Fruit fly (Drosophila melanogaster) S2 (cell line): ENCODE results near the gene Amun.
A peak's percentile ranks its signal among the peaks of the same experiment; 100 is the strongest.

Experiments
- CG8478 ChIP-seq: fragments of >200 bp; optimal IDR thresholded peaks from 2 replicates; lab custom pipeline; 2018
- CTCF ChIP-seq, 2 experiments: fragments of >200 bp; optimal IDR thresholded peaks; 2 replicates each; lab custom pipeline; 2018

The Amun gene

DNA sequence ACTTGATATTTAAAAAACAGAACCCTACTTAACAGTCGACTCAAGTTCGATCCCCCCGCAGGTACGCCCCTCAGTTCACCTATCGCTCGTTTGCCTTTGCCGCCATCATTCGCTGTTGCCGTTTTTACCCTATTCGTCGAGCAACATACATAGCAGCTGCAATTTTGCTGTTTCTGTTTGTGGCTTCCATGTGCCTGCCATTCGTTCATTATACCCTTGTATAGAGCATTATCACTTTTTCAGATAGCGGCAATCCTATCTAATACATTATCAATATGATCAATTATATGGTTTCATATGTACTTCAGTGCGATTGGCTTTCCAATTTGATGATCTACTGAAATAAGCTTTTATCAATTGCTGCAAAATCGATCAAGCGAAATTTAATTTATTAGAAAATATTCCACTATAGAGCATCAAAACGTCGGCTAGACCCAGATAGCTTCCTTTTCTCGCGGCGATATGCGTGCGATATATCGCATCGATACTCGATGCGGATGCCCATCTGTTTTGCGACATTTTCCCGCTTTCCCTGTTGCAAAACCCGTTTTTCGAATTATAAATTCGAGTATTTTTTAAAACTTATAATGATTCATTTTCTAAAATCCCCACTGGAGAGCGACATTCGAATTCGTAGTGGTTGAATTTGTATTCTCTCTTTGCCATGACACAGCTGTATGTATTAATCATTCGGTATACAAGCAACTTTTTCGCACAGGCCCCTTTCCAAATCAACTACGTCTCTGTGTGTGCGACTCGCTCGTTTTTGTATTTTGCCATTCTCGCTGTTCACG lies 769 bp upstream of the Amun start:
- TF ChIP-seq CG8478 (lab: Kevin White, UChicago) (no peak), CTCF (optimal IDR thresholded peaks at IDR 0.05; lab: Kevin White, UChicago) (no peak)

DNA sequence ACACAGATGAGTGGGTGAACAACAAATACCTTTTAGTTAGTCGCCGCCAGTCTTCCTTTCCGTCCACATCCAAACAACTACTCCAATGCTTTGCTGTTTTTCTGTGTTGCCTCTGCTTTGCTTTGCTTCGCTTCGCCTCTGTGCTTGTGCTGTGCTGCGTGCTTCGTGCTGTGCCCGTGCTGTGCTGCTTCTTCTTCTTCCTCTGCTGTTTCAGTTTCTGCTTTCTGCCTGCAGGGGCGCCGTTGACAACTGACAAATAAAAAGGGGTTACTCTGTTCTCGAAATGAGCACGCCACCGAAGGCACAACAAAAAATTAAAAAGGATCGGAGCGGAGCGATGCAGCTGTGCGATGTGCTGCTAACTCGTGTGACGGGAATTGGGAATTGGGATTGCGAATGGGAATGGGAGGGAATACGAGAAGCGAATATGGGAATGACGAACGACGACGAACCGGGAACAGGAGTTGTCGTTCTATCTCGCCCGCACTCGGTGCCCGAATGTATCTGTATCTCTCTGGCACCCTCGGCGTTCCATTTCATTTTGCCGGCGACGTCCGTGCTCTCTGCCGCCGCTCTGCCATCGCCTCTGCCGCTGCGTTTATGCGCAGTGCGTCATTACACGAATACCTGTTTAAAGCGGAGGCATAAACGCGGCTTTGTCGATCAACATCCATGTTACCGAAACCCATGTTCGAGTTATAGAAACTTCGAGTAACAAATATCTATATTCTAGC lies 669 bp downstream of the Amun start:
- TF ChIP-seq CG8478 (lab: Kevin White, UChicago), result no peak
- TF ChIP-seq CTCF (optimal IDR thresholded peaks at IDR 0.05; lab: Kevin White, UChicago), result peak; percentile 48 to 63

DNA sequence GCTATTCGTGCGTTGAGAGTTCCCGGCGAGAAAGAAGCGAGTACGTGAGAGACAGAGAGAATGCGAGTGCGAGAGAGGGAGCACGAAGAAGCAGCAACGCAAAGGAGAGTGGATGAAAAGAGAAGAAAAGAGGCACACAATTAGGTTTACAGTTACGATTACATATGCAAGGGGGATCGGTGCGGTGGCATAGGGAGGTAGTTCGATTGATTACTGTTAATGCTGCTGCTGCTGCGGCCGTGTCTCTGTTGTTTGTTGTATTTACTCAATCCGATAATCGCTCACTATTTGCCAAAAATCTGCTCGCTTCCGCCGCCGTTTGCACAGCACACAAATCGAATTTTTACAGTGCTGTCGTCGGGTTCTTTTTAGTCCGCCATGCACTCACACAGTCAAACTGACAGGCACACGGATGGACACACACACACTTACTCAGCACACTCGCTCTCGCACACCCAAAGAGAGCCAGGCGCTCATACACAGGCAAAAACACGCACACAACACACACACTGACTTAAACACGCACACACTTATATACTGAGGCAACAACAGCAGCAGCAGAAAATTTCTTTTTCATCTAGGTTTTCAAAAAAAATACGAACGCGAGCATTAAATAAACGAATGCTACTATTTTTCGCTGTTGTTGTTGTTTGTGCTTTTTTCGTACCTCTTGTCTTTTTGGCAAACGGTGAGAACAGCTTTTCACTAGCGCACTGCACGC lies 1.4 kb downstream of the Amun start:
- TF ChIP-seq CG8478 (lab: Kevin White, UChicago), result no peak
- no peak for TF ChIP-seq CTCF (optimal IDR thresholded peaks at IDR 0.05; lab: Kevin White, UChicago)

DNA sequence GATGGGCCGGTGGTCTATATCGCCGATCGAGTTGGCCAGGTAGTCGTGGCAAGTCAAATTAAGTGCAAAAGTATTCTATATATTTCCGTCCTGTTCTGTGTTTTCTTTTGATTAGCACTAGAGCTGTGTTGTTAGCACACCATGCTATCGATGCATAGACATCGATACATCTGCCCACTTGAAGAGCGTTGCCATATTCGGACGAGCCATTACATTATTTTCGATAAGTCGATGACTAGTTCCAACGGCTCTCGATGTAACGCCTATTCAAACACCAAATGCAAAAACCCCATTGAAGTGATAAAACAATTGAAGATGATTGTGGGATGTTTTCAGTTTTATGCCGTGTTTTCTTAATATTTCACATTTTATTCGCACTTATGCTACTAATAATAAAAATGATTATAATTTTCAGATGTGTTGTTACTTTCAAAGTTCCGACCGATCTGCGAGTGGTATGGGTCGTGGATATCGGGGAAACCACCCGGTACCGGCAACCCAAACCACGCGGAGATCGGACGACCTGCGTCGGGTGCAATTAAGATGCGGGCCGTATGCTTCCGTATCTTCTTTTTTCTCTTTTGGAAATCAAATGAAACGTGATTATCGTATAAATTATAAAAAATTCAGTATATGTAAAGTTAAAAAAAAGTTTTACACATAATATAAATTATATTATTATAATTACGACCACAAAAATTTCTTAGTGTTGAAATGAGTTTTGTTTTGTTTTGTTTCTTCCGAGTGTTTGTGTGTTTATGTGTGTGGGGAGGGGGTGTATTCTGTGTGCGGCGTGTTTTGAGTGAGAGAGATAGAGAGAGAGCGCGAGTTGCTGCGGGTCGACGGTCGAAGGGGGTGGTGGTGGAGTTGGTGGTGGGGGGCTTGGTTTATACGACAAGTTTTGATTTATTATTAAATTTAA lies 5.3 kb downstream of the Amun start, which contains the start of gene FucT6:
Gene FucT6 (minus strand): TSS at position 153 of the 922 bp plus-strand sequence.
- TF ChIP-seq CG8478 (lab: Kevin White, UChicago) (no peak), CTCF (optimal IDR thresholded peaks at IDR 0.05; lab: Kevin White, UChicago) (peak in 1 of 2 experiments; percentile 43)

DNA sequence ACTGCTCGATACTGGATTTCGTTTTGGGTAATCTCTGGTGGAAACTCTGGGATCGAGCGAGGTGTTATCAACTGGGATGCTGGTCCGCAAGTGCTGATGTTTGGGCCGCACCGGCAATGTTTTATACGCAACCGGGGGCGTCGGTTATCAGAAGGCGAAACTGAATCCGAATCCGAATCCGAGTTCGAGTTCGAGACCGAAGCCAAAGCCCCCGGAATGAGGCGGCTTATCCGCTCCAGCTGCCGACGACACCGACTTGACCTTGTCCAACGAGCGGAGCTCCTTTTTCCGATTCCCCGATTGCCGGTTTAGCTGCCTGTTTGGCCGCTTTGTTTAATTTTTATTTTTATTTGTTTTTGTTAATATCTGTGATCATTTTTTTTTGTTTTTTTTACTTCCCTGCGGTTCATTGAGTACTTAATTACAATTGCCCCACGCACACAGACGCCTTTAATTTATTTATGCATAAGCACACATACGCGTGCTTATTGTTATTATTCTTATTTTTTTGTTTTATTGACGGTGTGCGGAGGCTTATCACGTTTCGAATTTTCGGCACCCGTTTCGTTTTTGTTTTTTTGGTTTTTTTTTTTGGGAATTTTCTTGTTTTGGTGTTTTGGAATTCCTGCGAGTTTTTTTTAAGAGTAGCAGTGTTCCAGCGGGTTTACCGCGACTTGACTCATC lies 10.3 kb downstream of the Amun start, which contains the start of gene CG2444:
Gene CG2444 (minus strand): TSS at position 372 of the 684 bp plus-strand sequence.
- TF ChIP-seq CG8478 (lab: Kevin White, UChicago) (no peak), CTCF (optimal IDR thresholded peaks at IDR 0.05; lab: Kevin White, UChicago) (no peak)

DNA sequence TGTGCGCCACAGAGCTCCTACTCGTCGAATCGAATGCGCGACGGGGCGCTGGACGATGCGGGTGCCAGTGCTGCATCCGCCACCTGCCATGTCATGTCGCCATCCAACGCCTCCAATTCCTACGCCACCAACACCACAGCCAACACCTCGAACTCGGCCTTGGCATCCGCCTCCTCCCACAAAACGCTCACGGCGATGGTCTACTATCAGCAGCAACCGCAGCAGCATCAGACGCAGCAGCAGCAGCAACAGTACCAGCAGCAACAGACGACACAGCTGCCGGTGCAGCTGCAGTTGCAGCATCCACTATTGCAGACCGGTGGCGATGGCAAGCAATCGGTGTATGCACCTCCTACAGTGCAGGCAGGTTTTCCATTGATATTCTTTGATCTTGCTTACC lies 14.6 kb downstream of the Amun start:
- no peak for TF ChIP-seq CTCF (optimal IDR thresholded peaks at IDR 0.05; lab: Kevin White, UChicago)
- TF ChIP-seq CG8478 (lab: Kevin White, UChicago), result no peak

DNA sequence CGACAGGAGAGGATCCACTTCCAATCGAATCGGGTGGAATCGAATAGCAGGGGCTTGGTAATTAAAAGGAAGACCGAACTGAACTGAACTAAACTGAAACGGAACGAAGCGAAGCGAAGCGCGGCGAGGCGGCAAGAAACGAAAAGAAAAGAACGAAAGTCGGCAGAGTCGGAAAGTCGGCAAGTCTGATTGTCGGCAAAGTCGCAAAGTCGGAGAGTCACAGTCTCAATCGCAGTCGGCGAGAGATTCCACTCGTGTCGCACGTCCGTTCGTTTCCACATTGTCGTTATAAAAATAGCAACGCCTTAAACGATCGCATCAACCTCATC lies 19.5 kb downstream of the Amun start:
- TF ChIP-seq CG8478 (lab: Kevin White, UChicago) (no peak), CTCF (optimal IDR thresholded peaks at IDR 0.05; lab: Kevin White, UChicago) (no peak)

DNA sequence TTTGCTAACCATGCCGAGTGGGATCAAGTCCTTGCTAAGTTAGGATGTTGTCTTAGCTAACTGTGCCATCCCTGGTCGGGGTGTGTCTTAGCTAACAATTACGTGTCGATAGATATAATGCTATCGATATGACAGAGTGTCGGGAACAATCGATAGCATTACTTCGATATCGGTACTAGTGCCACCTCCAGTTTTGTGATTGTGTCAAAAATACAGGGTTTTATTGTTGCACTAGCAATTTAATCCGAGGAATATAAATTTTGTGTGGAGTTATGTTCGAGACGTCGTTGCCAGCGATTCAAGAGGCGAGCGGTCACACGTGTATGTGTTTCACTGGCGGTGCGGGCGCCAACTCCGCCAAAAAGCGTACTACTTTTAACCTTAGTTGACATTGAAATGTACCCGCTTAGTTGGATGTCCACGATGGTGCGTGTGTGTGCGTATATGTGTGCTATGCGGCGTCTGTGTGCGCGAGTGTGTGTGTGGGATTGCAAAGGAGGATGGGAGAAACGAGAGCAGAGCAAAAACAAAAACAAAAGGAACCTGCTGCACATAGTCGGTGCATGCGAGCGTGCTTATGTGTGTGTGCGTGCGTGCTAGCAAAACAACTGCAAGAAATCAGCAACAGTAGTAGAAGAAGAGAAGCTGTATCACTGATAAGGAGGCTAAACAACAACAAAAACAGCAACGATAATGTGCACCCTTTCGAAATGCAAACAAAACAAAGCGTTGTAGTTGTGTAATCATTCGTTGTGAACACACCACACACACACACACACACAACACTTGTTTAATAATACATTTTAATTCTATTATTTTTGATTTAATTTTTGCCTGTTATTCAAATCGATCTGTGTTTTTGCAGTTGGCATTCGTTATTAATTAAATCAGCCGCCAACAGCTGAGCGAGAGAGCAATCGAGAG lies 20.1 kb downstream of the Amun start, which contains the start of gene PhKgamma:
Gene PhKgamma (plus strand): TSS at position 179 of the 924 bp plus-strand sequence.
- TF ChIP-seq CTCF (optimal IDR thresholded peaks at IDR 0.05; lab: Kevin White, UChicago) (peak; percentile 64 to 78), CG8478 (lab: Kevin White, UChicago) (no peak)

DNA sequence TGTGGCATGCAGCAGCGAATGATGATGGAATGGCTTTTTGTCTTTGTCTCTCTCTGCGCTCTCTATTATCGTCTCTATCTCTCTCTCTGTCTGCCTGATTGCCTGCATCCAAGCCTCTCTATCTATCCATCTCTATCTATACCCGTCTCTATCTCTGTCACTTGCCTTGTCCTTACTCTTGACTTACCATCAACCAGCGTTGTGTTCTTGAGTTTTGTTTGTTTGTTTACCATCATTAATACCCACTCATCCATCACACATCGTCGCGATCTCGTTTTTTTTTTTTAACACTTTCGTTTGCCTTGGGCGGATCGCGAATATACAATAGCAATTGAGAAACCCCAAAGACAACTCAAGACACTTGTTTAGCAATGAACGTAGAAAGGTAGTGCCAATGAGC lies 25.7 kb downstream of the Amun start:
- TF ChIP-seq CG8478 (lab: Kevin White, UChicago), result no peak
- TF ChIP-seq CTCF (optimal IDR thresholded peaks at IDR 0.05; lab: Kevin White, UChicago), result no peak

DNA sequence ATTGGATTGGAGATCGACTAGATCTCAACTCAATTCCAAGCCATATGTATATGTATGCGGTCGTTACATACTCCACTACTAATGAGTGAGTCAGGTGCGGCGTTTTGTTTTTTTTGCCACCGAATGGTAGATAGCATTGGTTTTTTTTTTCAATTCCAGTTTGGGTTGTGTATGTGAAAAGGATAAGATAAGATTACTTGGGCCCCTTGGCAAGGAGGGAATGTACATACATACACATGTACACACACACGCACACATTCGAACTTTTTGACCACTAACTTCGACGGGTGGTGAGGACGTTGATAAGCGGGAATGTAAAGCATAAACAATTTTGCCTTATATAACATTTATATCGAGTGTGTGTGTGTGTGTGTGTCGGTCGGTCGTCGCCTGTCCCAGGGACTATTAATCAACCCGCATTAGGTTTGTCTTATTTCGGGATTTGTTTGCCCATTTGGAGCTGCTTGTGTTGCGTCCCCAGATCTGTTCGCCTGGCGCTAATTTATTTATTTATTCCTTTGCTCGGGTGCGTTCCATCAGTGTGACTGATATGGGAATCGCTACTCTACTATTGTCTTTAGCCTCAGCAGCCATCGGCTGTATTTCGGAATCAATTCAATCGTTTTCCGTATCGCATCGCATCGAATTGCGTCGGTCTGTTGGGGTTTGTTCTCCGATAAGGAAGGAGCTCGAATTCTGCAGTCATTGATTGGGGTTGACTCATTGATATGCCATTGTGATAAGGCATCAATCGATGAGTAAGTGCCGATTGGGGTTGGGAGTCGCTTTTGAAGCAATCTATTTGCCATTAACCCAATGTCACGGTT lies 27.5 kb downstream of the Amun start:
- TF ChIP-seq CTCF (optimal IDR thresholded peaks at IDR 0.05; lab: Kevin White, UChicago) (no peak), CG8478 (lab: Kevin White, UChicago) (no peak)

DNA sequence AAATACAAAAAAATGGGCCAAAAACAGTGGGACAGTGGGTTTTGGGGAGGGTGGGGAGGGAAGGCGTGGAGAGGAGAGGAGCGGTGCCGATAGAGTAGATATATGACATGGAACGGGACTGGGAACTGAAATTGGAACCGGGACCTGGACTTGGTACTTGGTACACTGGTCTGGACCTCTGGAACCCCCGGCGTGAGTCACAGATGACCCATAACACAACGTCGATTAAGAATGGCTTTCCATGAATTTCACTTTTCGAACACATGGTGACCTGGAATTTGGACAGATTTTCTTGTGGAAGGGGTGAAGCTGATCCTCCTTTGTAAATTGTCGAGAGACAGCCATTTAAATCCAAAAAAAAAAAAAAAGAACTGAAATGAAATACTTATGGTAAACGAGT lies 28.7 kb downstream of the Amun start:
- TF ChIP-seq CG8478 (lab: Kevin White, UChicago) (no peak), CTCF (optimal IDR thresholded peaks at IDR 0.05; lab: Kevin White, UChicago) (no peak)
